Worm (Caenorhabditis elegans) whole organism, midembryonic: ENCODE measurements around the gene sdz-13.

Experiments
- flt-1 ChIP-seq: fragments of 200-800 bp; sonication (Bioruptor generic); IDR thresholded peaks from 2 replicates; pipeline ENCODE4 v1.3.6; 2022; ENCODE audit warnings: missing genetic modification characterization, missing compliant biosample characterization
- tab-1 ChIP-seq: fragments of 200-800 bp; sonication (Bioruptor generic); IDR thresholded peaks from 2 replicates; pipeline ENCODE4 v1.3.6; 2022; ENCODE audit warnings: missing genetic modification characterization, missing compliant biosample characterization
- ztf-23 ChIP-seq: fragments of 200-800 bp; sonication (Bioruptor generic); IDR thresholded peaks from 2 replicates; pipeline ENCODE4 v1.3.6; 2022; ENCODE audit warnings: missing genetic modification reagents, missing genetic modification characterization, missing compliant biosample characterization

DNA sequence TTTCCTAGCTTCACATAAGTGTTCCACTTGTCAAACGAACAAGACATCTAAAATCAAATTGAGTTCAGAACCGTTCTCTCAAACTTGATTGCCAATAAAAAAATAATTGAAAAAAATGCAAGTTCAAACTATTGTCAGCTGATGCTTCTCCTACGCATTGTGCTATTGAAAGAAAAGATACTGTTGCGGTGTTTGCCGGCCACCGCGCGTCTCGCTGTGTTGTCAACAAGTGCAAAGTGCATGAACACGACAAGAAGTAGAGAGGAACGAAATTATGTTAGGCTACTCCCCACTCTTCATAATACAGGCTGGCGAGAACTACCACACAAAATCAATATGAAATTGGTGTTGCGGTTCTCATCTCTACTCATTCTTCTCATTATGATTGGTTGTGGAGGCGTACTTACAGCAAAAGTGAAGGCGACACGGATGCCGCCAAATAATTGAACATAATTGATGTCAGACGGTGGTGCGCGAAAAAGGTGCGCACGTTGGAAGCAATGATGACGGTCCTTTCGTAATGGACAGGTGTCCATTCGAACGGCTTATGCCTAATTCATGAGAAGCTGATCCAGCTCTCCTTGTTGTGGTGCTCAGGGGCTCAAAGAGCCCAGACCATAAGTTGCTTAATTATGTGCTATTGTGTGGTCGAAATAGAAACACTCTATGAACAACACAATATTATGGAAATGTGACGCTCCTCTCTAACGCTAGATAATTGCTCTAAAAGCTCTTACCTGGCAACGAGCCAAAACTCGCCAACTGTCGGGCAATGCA is 11.9 kb downstream of the sdz-13 start:
- TF ChIP-seq tab-1 (GFP tag; lab: Robert Waterston, UW) = 0 out of 2 replicates have a peak, but pooled peaks have one; percentile 4
- no peak for TF ChIP-seq ztf-23
- TF ChIP-seq flt-1 = no peak
